Fruit fly (Drosophila melanogaster) whole organism, wandering third instar larva: ENCODE measurements around the gene mtSSB.

Experiments used
- CG9705 ChIP-seq: fragments of 200-800 bp; sonication (Bioruptor generic); optimal IDR thresholded peaks from 2 replicates; lab custom pipeline; 2018; ENCODE audit warnings: missing biosample characterization, mild to moderate bottlenecking, missing genetic modification characterization
- OdsH ChIP-seq: fragments of 200-800 bp; sonication (Bioruptor generic); optimal IDR thresholded peaks from 2 replicates; lab custom pipeline; 2016; ENCODE audit warnings: missing biosample characterization, mild to moderate bottlenecking, missing genetic modification characterization
- Vsx2 ChIP-seq: fragments of 200-300, 225-300 bp; sonication (Bioruptor generic); optimal IDR thresholded peaks from 2 replicates; lab custom pipeline; 2018; ENCODE audit warnings: missing biosample characterization, missing genetic modification characterization; ENCODE audit not compliant: partially characterized antibody
- fru ChIP-seq: fragments of 200-800 bp; sonication (Bioruptor generic); optimal IDR thresholded peaks from 3 replicates; lab custom pipeline; 2016; ENCODE audit warnings: missing biosample characterization, mild to moderate bottlenecking, missing genetic modification characterization
- tai ChIP-seq: sonication (Bioruptor generic); optimal IDR thresholded peaks from 2 replicates; lab custom pipeline; 2016; ENCODE audit warnings: missing biosample characterization, missing genetic modification characterization
- usp ChIP-seq: fragments of >200 bp; optimal IDR thresholded peaks from 2 replicates; lab custom pipeline; 2017; ENCODE audit warnings: missing biosample characterization, missing genetic modification characterization

dm6 chr3R:16249510-16249828, 44.4 kb upstream of the mtSSB start:
- TF ChIP-seq tai (GFP tag; lab: Kevin White, UChicago) (no peak), fru (GFP tag; lab: Kevin White, UChicago) (no peak), usp (no peak), OdsH (GFP tag; lab: Kevin White, UChicago) (no peak), Vsx2 (no peak), CG9705 (GFP tag; lab: Kevin White, UChicago) (no peak)
